Worm (Caenorhabditis elegans): Measurements from ENCODE around the gene glb-10.

Gene glb-10

ce11 chrII:6341076-6341475 is 32.0 kb upstream of the glb-10 start:
- TF ChIP-seq him-1 (tag; optimal IDR thresholded peaks at IDR 0.05) (no peak), dao-5 (tag; optimal IDR thresholded peaks at IDR 0.05) (no peak), W03F9.2 (tag; optimal IDR thresholded peaks at IDR 0.05) (no peak)

- no peak for TF ChIP-seq W03F9.2 (tag; optimal IDR thresholded peaks at IDR 0.05)
- no peak for TF ChIP-seq dao-5 (tag; optimal IDR thresholded peaks at IDR 0.05)
- TF ChIP-seq him-1 (tag; optimal IDR thresholded peaks at IDR 0.05) = no peak
Observed at ce11 chrII:6339948-6340347, 30.9 kb upstream of the glb-10 start, which contains the start of gene C32D5.7. Gene C32D5.7, minus strand, starts transcription at chrII:6340048.

- TF ChIP-seq dao-5 (tag; optimal IDR thresholded peaks at IDR 0.05) = no peak
- no peak for TF ChIP-seq him-1 (tag; optimal IDR thresholded peaks at IDR 0.05)
- TF ChIP-seq W03F9.2 (tag; optimal IDR thresholded peaks at IDR 0.05) = no peak
Observed at ce11 chrII:6339511-6339910, 30.4 kb upstream of the glb-10 start.

- TF ChIP-seq him-1 (tag; optimal IDR thresholded peaks at IDR 0.05) (no peak), dao-5 (tag; optimal IDR thresholded peaks at IDR 0.05) (no peak), W03F9.2 (tag; optimal IDR thresholded peaks at IDR 0.05) (no peak)
Observed at ce11 chrII:6335358-6335757, 26.3 kb upstream of the glb-10 start, which contains the start of gene C32D5.14. Gene C32D5.14, plus strand, starts transcription at chrII:6335488.

ce11 chrII:6334745-6335260 is 25.7 kb upstream of the glb-10 start:
- TF ChIP-seq dao-5 (tag; optimal IDR thresholded peaks at IDR 0.05) = no peak
- no peak for TF ChIP-seq W03F9.2 (tag; optimal IDR thresholded peaks at IDR 0.05)

ce11 chrII:6333887-6334286 is 24.8 kb upstream of the glb-10 start, which contains the start of gene ttc-39B:
Gene ttc-39B, minus strand, starts transcription at chrII:6333987.
- no peak for TF ChIP-seq dao-5 (tag; optimal IDR thresholded peaks at IDR 0.05)

ce11 chrII:6331222-6331830 is 22.2 kb upstream of the glb-10 start, which contains the start of gene set-4:
Gene set-4, minus strand, starts transcription at chrII:6331341.
- peak; percentile 78 for TF ChIP-seq him-1 (tag; optimal IDR thresholded peaks at IDR 0.05)
- peak; percentile 51 for TF ChIP-seq W03F9.2 (tag; optimal IDR thresholded peaks at IDR 0.05)
- no peak for TF ChIP-seq dao-5 (tag; optimal IDR thresholded peaks at IDR 0.05)

ce11 chrII:6328672-6329071 is 19.6 kb upstream of the glb-10 start:
- TF ChIP-seq W03F9.2 (tag; optimal IDR thresholded peaks at IDR 0.05) = no peak
- TF ChIP-seq dao-5 (tag; optimal IDR thresholded peaks at IDR 0.05) = no peak
- no peak for TF ChIP-seq him-1 (tag; optimal IDR thresholded peaks at IDR 0.05)

- TF ChIP-seq him-1 (tag; optimal IDR thresholded peaks at IDR 0.05) = no peak
Observed at ce11 chrII:6327317-6327716, 18.2 kb upstream of the glb-10 start.

- no peak for TF ChIP-seq him-1 (tag; optimal IDR thresholded peaks at IDR 0.05)
- no peak for TF ChIP-seq dao-5 (tag; optimal IDR thresholded peaks at IDR 0.05)
- TF ChIP-seq W03F9.2 (tag; optimal IDR thresholded peaks at IDR 0.05) = no peak
Observed at ce11 chrII:6324086-6324485, 15.0 kb upstream of the glb-10 start, which contains the start of gene sma-6. Gene sma-6, plus strand, starts transcription at chrII:6324484.

ce11 chrII:6322979-6323378 is 13.9 kb upstream of the glb-10 start, which contains the start of gene C32D5.4:
Gene C32D5.4, minus strand, starts transcription at chrII:6323079.
- no peak for TF ChIP-seq dao-5 (tag; optimal IDR thresholded peaks at IDR 0.05)

ce11 chrII:6322081-6322480 is 13.0 kb upstream of the glb-10 start:
- TF ChIP-seq W03F9.2 (tag; optimal IDR thresholded peaks at IDR 0.05) (no peak), dao-5 (tag; optimal IDR thresholded peaks at IDR 0.05) (no peak), him-1 (tag; optimal IDR thresholded peaks at IDR 0.05) (no peak)

ce11 chrII:6320655-6321388 is 11.7 kb upstream of the glb-10 start, which contains the start of gene efr-3:
Gene efr-3, minus strand, starts transcription at chrII:6321159.
- TF ChIP-seq him-1 (tag; optimal IDR thresholded peaks at IDR 0.05) (no peak), W03F9.2 (tag; optimal IDR thresholded peaks at IDR 0.05) (peak; percentile 38), dao-5 (tag; optimal IDR thresholded peaks at IDR 0.05) (no peak)

ce11 chrII:6311888-6312287 is 2.8 kb upstream of the glb-10 start:
- TF ChIP-seq W03F9.2 (tag; optimal IDR thresholded peaks at IDR 0.05) = no peak
- TF ChIP-seq dao-5 (tag; optimal IDR thresholded peaks at IDR 0.05) = no peak
- TF ChIP-seq him-1 (tag; optimal IDR thresholded peaks at IDR 0.05) = no peak
